Fruit fly (Drosophila melanogaster) whole organism, embryonic: ENCODE data around the gene CG5225.

Experiments used
- Atf-2 ChIP-seq: fragments of 200-800 bp; sonication (Bioruptor generic); optimal IDR thresholded peaks from 2 replicates; lab custom pipeline; 2016; ENCODE audit warnings: missing biosample characterization, missing genetic modification characterization
- BEAF-32 ChIP-seq: fragments of 200-800 bp; sonication (Bioruptor generic); optimal IDR thresholded peaks from 3 replicates; lab custom pipeline; 2017; ENCODE audit warnings: missing biosample characterization, missing genetic modification characterization, mild to moderate bottlenecking, moderate library complexity, missing genetic modification reagents
- CG10979 ChIP-seq: fragments of 200-800 bp; sonication (Bioruptor generic); optimal IDR thresholded peaks from 2 replicates; lab custom pipeline; 2018; ENCODE audit warnings: missing biosample characterization, mild to moderate bottlenecking, missing genetic modification characterization, moderate library complexity
- CG11085 ChIP-seq: fragments of 200-800 bp; sonication (Bioruptor generic); IDR thresholded peaks from 2 replicates; pipeline ENCODE4 v1.3.6; 2022; ENCODE audit warnings: missing biosample characterization, missing genetic modification characterization
- CG12769 ChIP-seq: fragments of 200-800 bp; sonication (Bioruptor generic); optimal IDR thresholded peaks from 2 replicates; lab custom pipeline; 2019; ENCODE audit warnings: missing biosample characterization, mild to moderate bottlenecking, missing genetic modification characterization, moderate library complexity
- CG14667 ChIP-seq: fragments of 200-800 bp; sonication (Bioruptor generic); IDR thresholded peaks from 2 replicates; pipeline ENCODE4 v1.3.6; 2022; ENCODE audit warnings: missing biosample characterization, missing genetic modification characterization
- CG17912 ChIP-seq: fragments of 200-800 bp; sonication (Bioruptor generic); optimal IDR thresholded peaks from 2 replicates; lab custom pipeline; 2018; ENCODE audit warnings: missing biosample characterization, mild to moderate bottlenecking, missing genetic modification characterization
- CG18619 ChIP-seq: fragments of 200-800 bp; sonication (Bioruptor generic); optimal IDR thresholded peaks from 3 replicates; lab custom pipeline; 2017; ENCODE audit warnings: missing biosample characterization, mild to moderate bottlenecking, missing genetic modification characterization
- CG4282 ChIP-seq: fragments of 200-800 bp; sonication (Bioruptor generic); optimal IDR thresholded peaks from 2 replicates; lab custom pipeline; 2016; ENCODE audit warnings: missing biosample characterization, missing genetic modification characterization
- CG6791 ChIP-seq: fragments of 200-800 bp; sonication (Bioruptor generic); IDR thresholded peaks from 3 replicates; pipeline ENCODE4 v1.3.6; 2022; ENCODE audit warnings: missing biosample characterization, missing genetic modification characterization; ENCODE audit not compliant: partially characterized antibody
- CG7556 ChIP-seq: fragments of 200-800 bp; sonication (Bioruptor generic); optimal IDR thresholded peaks from 2 replicates; lab custom pipeline; 2017; ENCODE audit warnings: missing biosample characterization, mild to moderate bottlenecking, missing genetic modification characterization
- CG7745 ChIP-seq: fragments of 200-800 bp; sonication (Bioruptor generic); optimal IDR thresholded peaks from 2 replicates; lab custom pipeline; 2018; ENCODE audit warnings: missing biosample characterization, mild to moderate bottlenecking, missing genetic modification characterization, moderate library complexity
- CG7839 ChIP-seq: fragments of 200-800 bp; sonication (Bioruptor generic); optimal IDR thresholded peaks from 3 replicates; lab custom pipeline; 2018; ENCODE audit warnings: missing biosample characterization, mild to moderate bottlenecking, missing genetic modification characterization, moderate library complexity
- Dad ChIP-seq: fragments of 200-800 bp; sonication (Bioruptor generic); optimal IDR thresholded peaks from 3 replicates; lab custom pipeline; 2016; ENCODE audit warnings: missing biosample characterization, missing genetic modification characterization
- Deaf1 ChIP-seq: fragments of 200-800 bp; optimal IDR thresholded peaks from 3 replicates; lab custom pipeline; 2019; ENCODE audit warnings: missing biosample characterization, mild to moderate bottlenecking, missing genetic modification characterization, moderate library complexity
- ERR ChIP-seq: fragments of 200-800 bp; sonication (Bioruptor generic); optimal IDR thresholded peaks from 2 replicates; lab custom pipeline; 2016; ENCODE audit warnings: missing biosample characterization, missing genetic modification characterization
- Ets65A ChIP-seq: fragments of 200-800 bp; sonication (Bioruptor generic); peaks from one replicate; lab custom pipeline; 2016; ENCODE audit warnings: missing biosample characterization, missing genetic modification characterization
- H15 ChIP-seq: fragments of 200-800 bp; sonication (Bioruptor generic); IDR thresholded peaks from 3 replicates; pipeline ENCODE4 v1.3.6; 2022; ENCODE audit warnings: missing biosample characterization, missing genetic modification characterization
- Hr3 ChIP-seq: fragments of 200-800 bp; sonication (Bioruptor generic); optimal IDR thresholded peaks from 3 replicates; lab custom pipeline; 2016; ENCODE audit warnings: missing biosample characterization, missing genetic modification characterization
- Mes4 ChIP-seq: fragments of 200-800 bp; sonication (Bioruptor generic); optimal IDR thresholded peaks from 2 replicates; lab custom pipeline; 2016; ENCODE audit warnings: missing biosample characterization, missing genetic modification characterization
- Oaz ChIP-seq: fragments of 200-800 bp; sonication (Bioruptor generic); IDR thresholded peaks from 2 replicates; pipeline ENCODE4 v1.3.6; 2022; ENCODE audit warnings: missing biosample characterization, missing genetic modification characterization
- Ptx1 ChIP-seq: fragments of 200-800 bp; sonication (Bioruptor generic); IDR thresholded peaks from 2 replicates; pipeline ENCODE4 v1.3.6; 2022; ENCODE audit warnings: missing biosample characterization, missing genetic modification characterization
- Stat92E ChIP-seq, 3 experiments: fragments of >200 bp in 2 of 3; fragments of 200-800 bp in 1 of 3; sonication (Bioruptor generic) in 1 of 3; optimal IDR thresholded peaks; 2 replicates each; lab custom pipeline; 2017 to 2019; ENCODE audit warnings: missing biosample characterization in 3 of 3, missing genetic modification characterization in 3 of 3, mild to moderate bottlenecking in 1 of 3, moderate library complexity in 1 of 3
- Usf ChIP-seq: fragments of 200-800 bp; sonication (Bioruptor generic); optimal IDR thresholded peaks from 2 replicates; lab custom pipeline; 2017; ENCODE audit warnings: missing genotype, missing biosample characterization, missing genetic modification characterization
- YL-1 ChIP-seq: fragments of 200-800 bp; sonication (Bioruptor generic); optimal IDR thresholded peaks from 3 replicates; lab custom pipeline; 2017; ENCODE audit warnings: missing biosample characterization, mild to moderate bottlenecking, missing genetic modification characterization
- ase ChIP-seq: fragments of 200-800 bp; sonication (Bioruptor generic); IDR thresholded peaks from 3 replicates; pipeline ENCODE4 v1.3.6; 2022; ENCODE audit warnings: missing biosample characterization, missing genetic modification characterization
- ash1 ChIP-seq: fragments of 200-800 bp; sonication (Bioruptor generic); optimal IDR thresholded peaks from 2 replicates; lab custom pipeline; 2018; ENCODE audit warnings: missing biosample characterization, mild to moderate bottlenecking, missing genetic modification characterization
- az2 ChIP-seq: fragments of 200-800 bp; sonication (Bioruptor generic); optimal IDR thresholded peaks from 3 replicates; lab custom pipeline; 2016; ENCODE audit warnings: missing biosample characterization, missing genetic modification characterization
- bbx ChIP-seq: fragments of 200-800 bp; sonication (Bioruptor generic); IDR thresholded peaks from 2 replicates; pipeline ENCODE4 v1.3.6; 2022; ENCODE audit warnings: missing biosample characterization, missing genetic modification characterization; ENCODE audit not compliant: partially characterized antibody
- btn ChIP-seq: fragments of 200-800 bp; sonication (Bioruptor generic); optimal IDR thresholded peaks from 2 replicates; lab custom pipeline; 2016; ENCODE audit warnings: missing biosample characterization, missing genetic modification characterization
- cg ChIP-seq: fragments of 200-800 bp; sonication (Bioruptor generic); optimal IDR thresholded peaks from 3 replicates; lab custom pipeline; 2019; ENCODE audit warnings: missing biosample characterization, mild to moderate bottlenecking, missing genetic modification characterization, moderate library complexity
- chif ChIP-seq, 2 experiments: fragments of 200-800 bp; sonication (Bioruptor generic); optimal IDR thresholded peaks; 3 replicates each; lab custom pipeline; 2016; ENCODE audit warnings: missing biosample characterization in 2 of 2, missing genetic modification characterization in 2 of 2
- dan ChIP-seq: fragments of 200-800 bp; sonication (Bioruptor generic); IDR thresholded peaks from 2 replicates; pipeline ENCODE4 v1.3.6; 2022; ENCODE audit warnings: missing biosample characterization, missing genetic modification characterization
- dati ChIP-seq: fragments of 200-800 bp; sonication (Bioruptor generic); IDR thresholded peaks from 2 replicates; pipeline ENCODE4 v1.3.6; 2022; ENCODE audit warnings: missing biosample characterization, missing genetic modification characterization
- en ChIP-seq: fragments of 200-800 bp; sonication (Bioruptor generic); optimal IDR thresholded peaks from 2 replicates; lab custom pipeline; 2016; ENCODE audit warnings: missing biosample characterization, missing genetic modification characterization
- esg ChIP-seq: fragments of 200-800 bp; sonication (Bioruptor generic); conservative IDR thresholded peaks from 2 replicates; pipeline ENCODE4 v1.3.6; 2022; ENCODE audit warnings: missing biosample characterization, missing genetic modification characterization
- fd3F ChIP-seq: fragments of 200-800 bp; sonication (Bioruptor generic); optimal IDR thresholded peaks from 2 replicates; lab custom pipeline; 2018; ENCODE audit warnings: missing biosample characterization, mild to moderate bottlenecking, missing genetic modification characterization, moderate library complexity
- gem ChIP-seq: fragments of 200-800 bp; sonication (Bioruptor generic); optimal IDR thresholded peaks from 2 replicates; lab custom pipeline; 2019; ENCODE audit warnings: missing biosample characterization, mild to moderate bottlenecking, missing genetic modification characterization, moderate library complexity
- grn ChIP-seq: fragments of 200-800 bp; sonication (Bioruptor generic); optimal IDR thresholded peaks from 3 replicates; lab custom pipeline; 2017; ENCODE audit warnings: missing biosample characterization, missing genetic modification characterization
- gsb-n ChIP-seq: fragments of 200-800 bp; sonication (Bioruptor generic); optimal IDR thresholded peaks from 3 replicates; lab custom pipeline; 2018; ENCODE audit warnings: missing biosample characterization, mild to moderate bottlenecking, missing genetic modification characterization
- ind ChIP-seq: fragments of 200-800 bp; sonication (Bioruptor generic); optimal IDR thresholded peaks from 3 replicates; lab custom pipeline; 2016; ENCODE audit warnings: missing biosample characterization, missing genetic modification characterization
- lmd ChIP-seq: fragments of 200-800 bp; sonication (Bioruptor generic); IDR thresholded peaks from 2 replicates; pipeline ENCODE4 v1.3.6; 2022; ENCODE audit warnings: missing biosample characterization, missing genetic modification characterization
- mld ChIP-seq: fragments of 200-800 bp; sonication (Bioruptor generic); IDR thresholded peaks from 3 replicates; pipeline ENCODE4 v1.3.6; 2022; ENCODE audit warnings: missing biosample characterization, missing genetic modification characterization; ENCODE audit not compliant: partially characterized antibody
- odd ChIP-seq: fragments of 200-800 bp; sonication (Bioruptor generic); optimal IDR thresholded peaks from 2 replicates; lab custom pipeline; 2017; ENCODE audit warnings: missing biosample characterization, mild to moderate bottlenecking, missing genetic modification characterization
- peb ChIP-seq: fragments of 200-800 bp; sonication (Bioruptor generic); IDR thresholded peaks from 2 replicates; pipeline ENCODE4 v1.3.6; 2022; ENCODE audit warnings: missing biosample characterization, missing genetic modification characterization
- phol ChIP-seq: fragments of 200-800 bp; sonication (Bioruptor generic); optimal IDR thresholded peaks from 3 replicates; lab custom pipeline; 2018; ENCODE audit warnings: missing biosample characterization, mild to moderate bottlenecking, missing genetic modification characterization, moderate library complexity
- row ChIP-seq: fragments of 200-800 bp; sonication (Bioruptor generic); IDR thresholded peaks from 3 replicates; pipeline ENCODE4 v1.3.6; 2022; ENCODE audit warnings: missing biosample characterization, missing genetic modification characterization
- salm ChIP-seq: fragments of 200-800 bp; sonication (Bioruptor generic); optimal IDR thresholded peaks from 2 replicates; lab custom pipeline; 2018; ENCODE audit warnings: missing biosample characterization, mild to moderate bottlenecking, missing genetic modification characterization
- shn ChIP-seq: fragments of 200-800 bp; sonication (Bioruptor generic); optimal IDR thresholded peaks from 3 replicates; lab custom pipeline; 2016; ENCODE audit warnings: missing biosample characterization, missing genetic modification characterization
- sqz ChIP-seq: fragments of 200-800 bp; sonication (Bioruptor generic); optimal IDR thresholded peaks from 3 replicates; lab custom pipeline; 2018; ENCODE audit warnings: missing biosample characterization, mild to moderate bottlenecking, missing genetic modification characterization
- tll ChIP-seq, 2 experiments: fragments of 200-800 bp in 1 of 2; fragments of >200 bp in 1 of 2; sonication (Bioruptor generic) in 1 of 2; optimal IDR thresholded peaks; 2 replicates each; lab custom pipeline; 2017 to 2019; ENCODE audit warnings: missing biosample characterization in 2 of 2, missing genetic modification characterization in 2 of 2, mild to moderate bottlenecking in 1 of 2, moderate library complexity in 1 of 2
- tna ChIP-seq: fragments of 200-800 bp; sonication (Bioruptor generic); IDR thresholded peaks from 2 replicates; pipeline ENCODE4 v1.3.6; 2022; ENCODE audit warnings: missing biosample characterization, missing genetic modification characterization; ENCODE audit not compliant: partially characterized antibody

Gene CG5225

DNA sequence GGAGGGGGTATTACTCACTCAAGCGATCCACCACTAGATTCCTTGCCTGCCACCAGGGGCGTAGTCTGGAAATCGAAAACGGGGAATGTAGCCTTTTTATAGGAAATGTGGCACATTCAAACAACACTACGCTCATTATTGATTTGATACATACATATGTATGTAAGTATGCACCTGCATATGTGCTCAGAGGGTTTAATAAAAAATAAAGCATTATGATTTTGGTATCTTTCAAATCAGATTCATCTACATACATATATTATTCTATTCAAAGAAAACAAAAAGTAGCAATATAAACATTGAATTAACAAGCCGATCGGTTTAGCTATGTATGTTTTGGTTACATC, 28.4 kb downstream of the CG5225 start (continued):
- TF ChIP-seq Dad (GFP tag; lab: Kevin White, UChicago) = peak; percentile 61
- TF ChIP-seq ash1 (GFP tag; lab: Kevin White, UChicago) = no peak
- TF ChIP-seq cg (GFP tag; lab: Kevin White, UChicago) = no peak
- TF ChIP-seq CG7839 (tag; lab: Kevin White, UChicago) = peak; percentile 54
- no peak for TF ChIP-seq Usf
- TF ChIP-seq CG12769 (tag; lab: Kevin White, UChicago) = peak; percentile 29
- no peak for TF ChIP-seq CG18619 (GFP tag; lab: Kevin White, UChicago)
- TF ChIP-seq CG10979 (tag; lab: Kevin White, UChicago) = peak; percentile 45
- TF ChIP-seq CG11085 (GFP tag; lab: Robert Waterston, UW) = no peak
- peak; percentile 61 for TF ChIP-seq gem (tag; lab: Kevin White, UChicago)
- no peak for TF ChIP-seq odd (GFP tag; lab: Kevin White, UChicago)
- TF ChIP-seq tll (GFP tag; optimal IDR thresholded peaks at IDR 0.05; lab: Kevin White, UChicago) = no peak
- TF ChIP-seq mld (GFP tag; lab: Robert Waterston, UW) = no peak
- TF ChIP-seq Atf-2 = no peak
- TF ChIP-seq ase = peak; percentile 34; the same call in 1 of the 3 replicates
- 0 out of 3 replicates have a peak, but pooled peaks have one; percentile 11 for TF ChIP-seq row (GFP tag; lab: Robert Waterston, UW)
- TF ChIP-seq grn (GFP tag; lab: Kevin White, UChicago) = no peak
- TF ChIP-seq dati (GFP tag; lab: Robert Waterston, UW) = no peak
- TF ChIP-seq gsb-n (tag; lab: Kevin White, UChicago) = peak; percentile 16
- TF ChIP-seq en (GFP tag; lab: Kevin White, UChicago) = no peak
- TF ChIP-seq az2 (GFP tag; lab: Kevin White, UChicago) = no peak
- no peak for TF ChIP-seq CG17912 (GFP tag; lab: Kevin White, UChicago)
- no peak for TF ChIP-seq ERR (GFP tag; lab: Kevin White, UChicago)
- TF ChIP-seq fd3F (GFP tag; lab: Kevin White, UChicago) = no peak
- TF ChIP-seq H15 (GFP tag; lab: Robert Waterston, UW) = no peak
- no peak for TF ChIP-seq ind (GFP tag; lab: Kevin White, UChicago)
- TF ChIP-seq Deaf1 (tag; lab: Kevin White, UChicago) = no peak
- no peak for TF ChIP-seq YL-1
- TF ChIP-seq CG4282 (GFP tag; lab: Kevin White, UChicago) = no peak
- no peak for TF ChIP-seq Oaz
- TF ChIP-seq phol (tag; lab: Kevin White, UChicago) = peak; percentile 42
- no peak for TF ChIP-seq shn (GFP tag; lab: Kevin White, UChicago)
- TF ChIP-seq Hr3 (GFP tag; lab: Kevin White, UChicago) = no peak
- no peak for TF ChIP-seq CG6791 (GFP tag; lab: Robert Waterston, UW)
- TF ChIP-seq tna (GFP tag; lab: Robert Waterston, UW) = no peak
- TF ChIP-seq sqz = no peak
- no peak for TF ChIP-seq CG7556 (GFP tag; lab: Kevin White, UChicago)
- TF ChIP-seq peb (GFP tag; lab: Robert Waterston, UW) = no peak
- no peak for TF ChIP-seq bbx (GFP tag; lab: Robert Waterston, UW)
- TF ChIP-seq Ets65A (GFP tag; lab: Kevin White, UChicago) = no peak
- TF ChIP-seq Ptx1 (GFP tag; lab: Robert Waterston, UW) = peak; percentile 49
- no peak for TF ChIP-seq chif (GFP tag; optimal IDR thresholded peaks at IDR 0.05; lab: Kevin White, UChicago)
- no peak for TF ChIP-seq Mes4 (GFP tag; lab: Kevin White, UChicago)
- no peak for TF ChIP-seq btn (GFP tag; lab: Kevin White, UChicago)
- no peak for TF ChIP-seq CG7745 (tag; lab: Kevin White, UChicago)
- TF ChIP-seq dan (GFP tag; lab: Robert Waterston, UW) = no peak
- 0 out of 2 replicates have a peak, but pooled peaks have one; percentile 20 for TF ChIP-seq lmd (GFP tag; lab: Robert Waterston, UW)
- TF ChIP-seq salm (tag; lab: Kevin White, UChicago) = no peak
- TF ChIP-seq esg (GFP tag; lab: Robert Waterston, UW) = no peak
- no peak for TF ChIP-seq BEAF-32 (GFP tag; lab: Kevin White, UChicago)
- TF ChIP-seq Stat92E (GFP tag; optimal IDR thresholded peaks at IDR 0.05; lab: Kevin White, UChicago) = no peak
- no peak for TF ChIP-seq CG14667 (GFP tag; lab: Robert Waterston, UW)
